Worm (Caenorhabditis elegans) whole organism, young adult: ENCODE results near the gene fbxa-147.

ENCODE experiments used
- F22D6.2 ChIP-seq: sonication (generic microtip); optimal IDR thresholded peaks from 2 replicates; lab custom pipeline; 2016; ENCODE audit warnings: mild to moderate bottlenecking, missing genetic modification characterization, missing compliant biosample characterization
- ceh-27 ChIP-seq: fragments of 200-800 bp; sonication (Bioruptor generic); optimal IDR thresholded peaks from 2 replicates; lab custom pipeline; 2018; ENCODE audit warnings: mild to moderate bottlenecking, missing genetic modification characterization, moderate library complexity, missing compliant biosample characterization
- dpff-1 ChIP-seq: sonication (generic microtip); optimal IDR thresholded peaks from 2 replicates; lab custom pipeline; 2017; ENCODE audit warnings: mild to moderate bottlenecking, missing genetic modification characterization, missing compliant biosample characterization
- let-607 ChIP-seq, 2 experiments: fragments of 200-800 bp in 1 of 2; sonication (Bioruptor generic) in 1 of 2; sonication (generic microtip) in 1 of 2; optimal IDR thresholded peaks; 2 replicates each; lab custom pipeline; 2016 to 2018; ENCODE audit warnings: mild to moderate bottlenecking in 2 of 2, missing compliant biosample characterization in 2 of 2, missing genetic modification characterization in 2 of 2, moderate library complexity in 2 of 2, missing genotype in 1 of 2
- madf-3 ChIP-seq: fragments of 200-800 bp; sonication (Bioruptor generic); IDR thresholded peaks from 2 replicates; pipeline ENCODE4 v1.3.6; 2022; ENCODE audit warnings: missing genetic modification reagents, missing genetic modification characterization, missing compliant biosample characterization
- pha-4 ChIP-seq: fragments of 150-350 bp; sonication (generic microtip); optimal IDR thresholded peaks from 2 replicates; lab custom pipeline; 2014; ENCODE audit warnings: missing biosample characterization, missing genetic modification reagents, missing genetic modification characterization
- snpc-4 ChIP-seq, 5 experiments: fragments of 150-350 bp in 1 of 5; sonication (generic microtip) in 4 of 5; optimal IDR thresholded peaks; 2 replicates each; lab custom pipeline; 2014 to 2018; ENCODE audit warnings: missing genetic modification characterization in 5 of 5, missing biosample characterization in 3 of 5, antibody characterized with exemption in 2 of 5, mild to moderate bottlenecking in 2 of 5, missing compliant biosample characterization in 2 of 5, missing genotype in 2 of 5, moderate library complexity in 2 of 5, missing genetic modification reagents in 1 of 5
- unc-130 ChIP-seq: sonication (generic microtip); optimal IDR thresholded peaks from 2 replicates; lab custom pipeline; 2016; ENCODE audit warnings: missing genetic modification reagents, missing genetic modification characterization, missing compliant biosample characterization

DNA sequence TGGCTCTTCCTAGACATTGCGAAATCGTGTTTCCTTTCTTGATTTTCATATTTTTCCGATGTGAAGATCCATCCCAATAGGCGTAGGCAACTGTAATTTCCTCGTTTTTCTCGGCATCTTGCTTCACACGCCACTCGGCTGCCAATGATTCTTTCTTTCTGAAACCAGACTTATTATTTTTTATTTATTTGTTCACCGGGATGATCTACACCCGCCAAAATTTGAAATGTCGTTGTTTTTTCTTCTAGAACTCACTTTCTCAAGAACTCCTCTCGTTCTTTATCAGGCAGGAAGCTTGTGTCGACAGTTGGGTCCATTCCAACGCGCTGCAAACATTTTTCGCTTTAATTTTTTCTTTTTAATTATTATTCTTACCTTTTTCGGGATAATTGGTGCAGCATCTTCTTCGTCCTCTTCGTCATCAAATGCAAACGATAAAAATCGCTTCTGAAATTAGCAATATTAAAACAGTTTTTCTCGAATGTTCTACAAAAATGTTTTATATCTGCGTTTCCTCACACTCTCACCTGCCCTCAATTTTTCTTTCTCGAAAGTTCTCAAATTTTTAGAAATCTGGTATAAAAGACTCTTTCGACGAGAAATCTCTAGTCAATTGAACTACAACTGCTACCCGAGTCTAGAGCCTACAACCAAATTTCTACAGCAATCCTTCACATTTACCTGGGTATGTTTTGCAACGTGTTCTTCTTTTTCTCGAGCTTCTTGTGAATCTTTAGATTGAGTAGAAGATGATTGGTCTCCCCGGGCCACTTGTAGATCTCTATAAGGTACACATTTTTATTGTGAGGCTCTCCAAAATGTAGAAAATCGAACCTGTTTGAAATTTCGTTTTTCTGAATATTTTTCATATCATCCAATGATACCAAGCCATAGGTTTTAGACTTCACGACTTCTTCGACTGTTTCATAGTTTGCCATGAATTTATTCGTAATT lies 31.7 kb upstream of the fbxa-147 start, which contains the start of gene hsp-90:
- TF ChIP-seq F22D6.2 (tag; lab: Kevin White, UChicago), result no peak
- no peak for TF ChIP-seq dpff-1 (tag; lab: Kevin White, UChicago)
- TF ChIP-seq snpc-4 (GFP tag; optimal IDR thresholded peaks at IDR 0.05; lab: Kevin White, UChicago), result no peak
- TF ChIP-seq snpc-4 (tag; optimal IDR thresholded peaks at IDR 0.05; lab: Kevin White, UChicago), result no peak
- no peak for TF ChIP-seq pha-4 (tag; lab: Kevin White, UChicago)
- no peak for TF ChIP-seq ceh-27 (GFP tag; lab: Kevin White, UChicago)
- TF ChIP-seq madf-3, result no peak
- TF ChIP-seq let-607 (tag; optimal IDR thresholded peaks at IDR 0.05; lab: Kevin White, UChicago), result no peak
- no peak for TF ChIP-seq unc-130 (GFP tag; lab: Kevin White, UChicago)
